Worm (Caenorhabditis elegans) whole organism, L1 larva: ENCODE measurements around the gene F58E6.13.

ENCODE experiments used
- C16A3.4 ChIP-seq: fragments of 150-350 bp; optimal IDR thresholded peaks from 2 replicates; lab custom pipeline; 2014; ENCODE audit warnings: missing biosample characterization, missing genetic modification characterization
- aly-2 ChIP-seq: fragments of 150-350 bp; optimal IDR thresholded peaks from 2 replicates; lab custom pipeline; 2014; ENCODE audit warnings: missing biosample characterization, missing genetic modification characterization
- ama-1 ChIP-seq: fragments of 150-350 bp; optimal IDR thresholded peaks from 2 replicates; lab custom pipeline; 2014
- blmp-1 ChIP-seq: fragments of 150-350 bp; optimal IDR thresholded peaks from 2 replicates; lab custom pipeline; 2014; ENCODE audit warnings: missing biosample characterization, missing genetic modification characterization
- ceh-63 ChIP-seq: fragments of 200-800 bp; sonication (Bioruptor generic); optimal IDR thresholded peaks from 2 replicates; lab custom pipeline; 2018; ENCODE audit warnings: mild to moderate bottlenecking, missing genetic modification characterization, missing compliant biosample characterization
- ceh-8 ChIP-seq: fragments of 200-800 bp; sonication (Bioruptor generic); optimal IDR thresholded peaks from 2 replicates; lab custom pipeline; 2018; ENCODE audit warnings: mild to moderate bottlenecking, missing genetic modification characterization, moderate library complexity, missing compliant biosample characterization
- ceh-82 ChIP-seq, 3 experiments: fragments of 150-350 bp in 1 of 3; sonication (generic microtip) in 2 of 3; optimal IDR thresholded peaks; 2 replicates each; lab custom pipeline; 2014 to 2017; ENCODE audit warnings: missing biosample characterization in 3 of 3, missing genetic modification characterization in 3 of 3
- ceh-88 ChIP-seq: fragments of 200-800 bp; sonication (Bioruptor generic); IDR thresholded peaks from 2 replicates; pipeline ENCODE4 v1.3.6; 2022; ENCODE audit warnings: missing genetic modification characterization, missing compliant biosample characterization
- dpl-1 ChIP-seq, 3 experiments: fragments of 150-350 bp in 2 of 3; sonication (generic microtip) in 1 of 3; optimal IDR thresholded peaks; 2 replicates each; lab custom pipeline; 2014 to 2017; ENCODE audit warnings: missing biosample characterization in 3 of 3, missing genetic modification characterization in 3 of 3, missing genetic modification reagents in 3 of 3
- efl-1 ChIP-seq, 4 experiments: fragments of 150-350 bp; optimal IDR thresholded peaks in 3 of 4; peaks in 1 of 4; 1 replicate in 1 of 4; 2 replicates in 3 of 4; lab custom pipeline; 2014; ENCODE audit warnings: missing biosample characterization in 2 of 4, missing genetic modification characterization in 2 of 4, missing genetic modification reagents in 2 of 4
- elt-2 ChIP-seq: sonication (generic microtip); optimal IDR thresholded peaks from 2 replicates; lab custom pipeline; 2016; ENCODE audit warnings: missing genetic modification characterization, mild to moderate bottlenecking, inconsistent platforms, missing compliant biosample characterization, missing genetic modification reagents
- elt-3 ChIP-seq, 6 experiments: fragments of 150-350 bp in 1 of 6; sonication (generic microtip); optimal IDR thresholded peaks; 2 replicates each; lab custom pipeline; 2017 to 2018; ENCODE audit warnings: missing biosample characterization in 6 of 6, missing genetic modification characterization in 6 of 6, inconsistent platforms in 1 of 6
- fkh-10 ChIP-seq: sonication (generic microtip); optimal IDR thresholded peaks from 2 replicates; lab custom pipeline; 2017; ENCODE audit warnings: missing biosample characterization, missing genetic modification reagents, missing genetic modification characterization
- fkh-4 ChIP-seq: sonication (generic microtip); optimal IDR thresholded peaks from 2 replicates; lab custom pipeline; 2016; ENCODE audit warnings: missing compliant biosample characterization, missing genetic modification characterization, borderline replicate concordance
- grh-1 ChIP-seq: fragments of 200-800 bp; sonication (Bioruptor generic); IDR thresholded peaks from 2 replicates; pipeline ENCODE4 v1.3.6; 2022; ENCODE audit warnings: missing genetic modification reagents, missing genetic modification characterization, missing compliant biosample characterization
- hlh-4 ChIP-seq: sonication (generic microtip); optimal IDR thresholded peaks from 2 replicates; lab custom pipeline; 2016; ENCODE audit warnings: mild to moderate bottlenecking, missing genetic modification characterization, missing compliant biosample characterization
- hpl-2 ChIP-seq: fragments of 150-350 bp; optimal IDR thresholded peaks from 2 replicates; lab custom pipeline; 2014; ENCODE audit warnings: missing biosample characterization, missing genetic modification reagents, missing genetic modification characterization
- irx-1 ChIP-seq: sonication (generic microtip); optimal IDR thresholded peaks from 2 replicates; lab custom pipeline; 2016; ENCODE audit warnings: missing genetic modification characterization, missing compliant biosample characterization
- lin-13 ChIP-seq: fragments of 150-350 bp; optimal IDR thresholded peaks from 2 replicates; lab custom pipeline; 2014; ENCODE audit warnings: missing biosample characterization, missing genetic modification reagents, missing genetic modification characterization
- lin-14 ChIP-seq: fragments of 200-800 bp; sonication (Bioruptor generic); optimal IDR thresholded peaks from 2 replicates; lab custom pipeline; 2018; ENCODE audit warnings: mild to moderate bottlenecking, missing genetic modification characterization, moderate library complexity, missing compliant biosample characterization
- lin-35 ChIP-seq, 2 experiments: fragments of 150-350 bp; optimal IDR thresholded peaks; 2 replicates each; lab custom pipeline; 2014; ENCODE audit warnings: missing biosample characterization in 2 of 2, missing genetic modification characterization in 2 of 2, missing genetic modification reagents in 2 of 2
- lir-3 ChIP-seq: sonication (generic microtip); optimal IDR thresholded peaks from 2 replicates; lab custom pipeline; 2016; ENCODE audit warnings: mild to moderate bottlenecking, missing genetic modification characterization, moderate library complexity, missing compliant biosample characterization; ENCODE audit not compliant: poor library complexity
- lsy-2 ChIP-seq, 2 experiments: fragments of 150-350 bp; optimal IDR thresholded peaks; 2 replicates each; lab custom pipeline; 2014; ENCODE audit warnings: missing biosample characterization in 2 of 2, missing genetic modification characterization in 2 of 2
- mdl-1 ChIP-seq, 2 experiments: fragments of 150-350 bp; optimal IDR thresholded peaks; 2 replicates each; lab custom pipeline; 2014 to 2017; ENCODE audit warnings: missing biosample characterization in 2 of 2, missing genetic modification characterization in 2 of 2, inconsistent platforms in 1 of 2
- mep-1 ChIP-seq: fragments of 150-350 bp; optimal IDR thresholded peaks from 2 replicates; lab custom pipeline; 2014; ENCODE audit warnings: missing biosample characterization, missing genetic modification characterization
- nhr-11 ChIP-seq: fragments of 150-350 bp; optimal IDR thresholded peaks from 2 replicates; lab custom pipeline; 2014; ENCODE audit warnings: missing biosample characterization, missing genetic modification characterization
- nhr-12 ChIP-seq: sonication (generic microtip); optimal IDR thresholded peaks from 2 replicates; lab custom pipeline; 2017; ENCODE audit warnings: missing biosample characterization, missing genetic modification characterization
- nhr-19 ChIP-seq: fragments of 200-800 bp; sonication (Bioruptor generic); conservative IDR thresholded peaks from 2 replicates; pipeline ENCODE4 v1.3.6; 2022; ENCODE audit warnings: missing genetic modification characterization, missing compliant biosample characterization
- nhr-20 ChIP-seq: sonication (generic microtip); optimal IDR thresholded peaks from 2 replicates; lab custom pipeline; 2016; ENCODE audit warnings: mild to moderate bottlenecking, missing genetic modification characterization, missing compliant biosample characterization
- nhr-237 ChIP-seq: fragments of 150-350 bp; optimal IDR thresholded peaks from 2 replicates; lab custom pipeline; 2014; ENCODE audit warnings: missing biosample characterization, missing genetic modification characterization
- nhr-47 ChIP-seq: sonication (generic microtip); optimal IDR thresholded peaks from 2 replicates; lab custom pipeline; 2016; ENCODE audit warnings: mild to moderate bottlenecking, missing genetic modification characterization, moderate library complexity, missing compliant biosample characterization
- nhr-85 ChIP-seq: sonication (generic microtip); peaks from one replicate; lab custom pipeline; 2016; ENCODE audit warnings: missing genetic modification characterization, inconsistent platforms, missing compliant biosample characterization
- pag-3 ChIP-seq: sonication (generic microtip); optimal IDR thresholded peaks from 2 replicates; lab custom pipeline; 2017; ENCODE audit warnings: missing genetic modification characterization, mild to moderate bottlenecking, missing compliant biosample characterization, antibody characterized with exemption, borderline replicate concordance; ENCODE audit not compliant: insufficient read depth
- rnt-1 ChIP-seq: sonication (generic microtip); optimal IDR thresholded peaks from 2 replicates; lab custom pipeline; 2016; ENCODE audit warnings: mild to moderate bottlenecking, missing genetic modification characterization, moderate library complexity, missing compliant biosample characterization
- skn-1 ChIP-seq: fragments of 150-350 bp; optimal IDR thresholded peaks from 2 replicates; lab custom pipeline; 2014; ENCODE audit warnings: missing biosample characterization, missing genetic modification characterization
- snpc-4 ChIP-seq: fragments of 150-350 bp; optimal IDR thresholded peaks from 2 replicates; lab custom pipeline; 2014; ENCODE audit warnings: missing biosample characterization, missing genetic modification characterization
- snu-23 ChIP-seq: sonication (generic microtip); optimal IDR thresholded peaks from 2 replicates; lab custom pipeline; 2016; ENCODE audit warnings: missing genetic modification characterization, missing compliant biosample characterization
- sptf-1 ChIP-seq: fragments of 150-350 bp; optimal IDR thresholded peaks from 2 replicates; lab custom pipeline; 2014; ENCODE audit warnings: missing biosample characterization, missing genetic modification characterization
- swsn-7 ChIP-seq: sonication (generic microtip); optimal IDR thresholded peaks from 2 replicates; lab custom pipeline; 2016; ENCODE audit warnings: missing genetic modification characterization, missing compliant biosample characterization
- unc-86 ChIP-seq: sonication (generic microtip); optimal IDR thresholded peaks from 2 replicates; lab custom pipeline; 2016; ENCODE audit warnings: missing genetic modification characterization, missing compliant biosample characterization
- vab-15 ChIP-seq: sonication (generic microtip); optimal IDR thresholded peaks from 2 replicates; lab custom pipeline; 2017; ENCODE audit warnings: missing genotype, mild to moderate bottlenecking, missing genetic modification characterization, missing compliant biosample characterization
- ztf-11 ChIP-seq, 2 experiments: sonication (generic microtip); optimal IDR thresholded peaks; 2 replicates each; lab custom pipeline; 2016 to 2017; ENCODE audit warnings: missing genetic modification characterization in 2 of 2, missing biosample characterization in 1 of 2, missing compliant biosample characterization in 1 of 2
- ztf-4 ChIP-seq: fragments of 150-350 bp; optimal IDR thresholded peaks from 2 replicates; lab custom pipeline; 2014; ENCODE audit warnings: missing biosample characterization, missing genetic modification characterization

Gene F58E6.13

ce11 chrV:9724021-9724671 is 20.9 kb upstream of the F58E6.13 start, which contains the start of gene slcr-46.3:
slcr-46.3 (minus strand) TSS chrV:9724106.
- TF ChIP-seq fkh-10 (no peak), mep-1 (tag; lab: Kevin White, UChicago) (peak; percentile 7), lin-14 (GFP tag; lab: Kevin White, UChicago) (peak; percentile 42), C16A3.4 (peak; percentile 13), unc-86 (tag; lab: Kevin White, UChicago) (no peak), vab-15 (no peak), blmp-1 (peak; percentile 25), nhr-11 (tag; lab: Kevin White, UChicago) (no peak), lin-35 (GFP tag; optimal IDR thresholded peaks at IDR 0.05; lab: Kevin White, UChicago) (peak in 1 of 2 experiments; percentile 37), pag-3 (tag; lab: Kevin White, UChicago) (no peak), ceh-63 (GFP tag; lab: Kevin White, UChicago) (no peak), nhr-237 (no peak), nhr-85 (tag; lab: Kevin White, UChicago) (peak; percentile 76), lsy-2 (tag; optimal IDR thresholded peaks at IDR 0.05; lab: Kevin White, UChicago) (peak in 1 of 2 experiments; percentile 49), skn-1 (tag; lab: Kevin White, UChicago) (no peak), grh-1 (GFP tag; lab: Robert Waterston, UW) (no peak), snu-23 (GFP tag; lab: Kevin White, UChicago) (peak; percentile 21), elt-3 (tag; optimal IDR thresholded peaks at IDR 0.05; lab: Kevin White, UChicago) (peak in 1 of 6 experiments; percentile 9), dpl-1 (GFP tag; optimal IDR thresholded peaks at IDR 0.05; lab: Kevin White, UChicago) (peak in 1 of 3 experiments; percentile 5), sptf-1 (no peak), ceh-88 (GFP tag; lab: Robert Waterston, UW) (no peak)
- TF ChIP-seq, all 84 proteins: peak for 10

DNA sequence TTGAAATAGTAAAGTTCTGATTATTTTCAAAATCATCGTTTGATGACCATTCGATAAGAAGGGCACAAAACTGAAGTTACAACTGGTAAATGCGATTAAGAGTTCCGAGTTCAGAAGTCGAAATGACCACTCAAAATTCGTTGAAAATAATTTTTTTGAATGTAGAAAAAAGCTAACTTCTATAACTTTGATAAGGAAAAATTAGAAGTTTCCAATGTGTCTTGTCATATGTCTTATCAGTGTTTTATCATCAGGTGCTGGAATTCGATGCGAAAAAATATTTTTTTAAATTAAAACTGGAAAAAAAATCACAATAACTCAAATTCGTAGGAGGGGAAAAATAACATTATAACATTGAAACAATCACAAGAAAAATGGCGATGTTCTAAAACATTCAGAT is 19.3 kb upstream of the F58E6.13 start:
- no peak for TF ChIP-seq aly-2 (tag; lab: Kevin White, UChicago)
- no peak for TF ChIP-seq nhr-20 (tag; lab: Kevin White, UChicago)
- no peak for TF ChIP-seq lin-13 (GFP tag; lab: Kevin White, UChicago)
- TF ChIP-seq irx-1 (tag; lab: Kevin White, UChicago): no peak
- no peak for TF ChIP-seq lir-3 (tag; lab: Kevin White, UChicago)
- TF ChIP-seq elt-2 (tag; lab: Kevin White, UChicago): peak; percentile 21
- TF ChIP-seq lin-35 (GFP tag; optimal IDR thresholded peaks at IDR 0.05; lab: Kevin White, UChicago): peak in 1 of 2 experiments; percentile 8

- TF ChIP-seq hpl-2 (GFP tag; lab: Kevin White, UChicago): no peak
- no peak for TF ChIP-seq vab-15
- no peak for TF ChIP-seq ztf-11 (tag; optimal IDR thresholded peaks at IDR 0.05; lab: Kevin White, UChicago)
- peak in 1 of 2 experiments; percentile 42 for TF ChIP-seq mdl-1 (tag; optimal IDR thresholded peaks at IDR 0.05; lab: Kevin White, UChicago)
- no peak for TF ChIP-seq grh-1 (GFP tag; lab: Robert Waterston, UW)
- peak; percentile 37 for TF ChIP-seq ama-1 (lab: Kevin White, UChicago)
- TF ChIP-seq elt-3 (tag; optimal IDR thresholded peaks at IDR 0.05; lab: Kevin White, UChicago): peak in 1 of 6 experiments; percentile 65
- TF ChIP-seq ceh-63 (GFP tag; lab: Kevin White, UChicago): no peak
- TF ChIP-seq snpc-4: no peak
- TF ChIP-seq lin-13 (GFP tag; lab: Kevin White, UChicago): peak; percentile 39
- peak; percentile 58 for TF ChIP-seq lin-14 (GFP tag; lab: Kevin White, UChicago)
- TF ChIP-seq lsy-2 (tag; optimal IDR thresholded peaks at IDR 0.05; lab: Kevin White, UChicago): peak; percentile 51 to 88
- peak; percentile 40 for TF ChIP-seq nhr-19 (GFP tag; lab: Robert Waterston, UW)
- no peak for TF ChIP-seq ceh-8 (GFP tag; lab: Kevin White, UChicago)
- peak; percentile 52 for TF ChIP-seq nhr-85 (tag; lab: Kevin White, UChicago)
- no peak for TF ChIP-seq fkh-4
- no peak for TF ChIP-seq nhr-12 (tag; lab: Kevin White, UChicago)
- TF ChIP-seq swsn-7 (tag; lab: Kevin White, UChicago): peak; percentile 36
- peak; percentile 12 for TF ChIP-seq rnt-1 (tag; lab: Kevin White, UChicago)
- TF ChIP-seq nhr-20 (tag; lab: Kevin White, UChicago): peak; percentile 48
- TF ChIP-seq hlh-4: no peak
- TF ChIP-seq blmp-1: peak; percentile 67
- TF ChIP-seq ceh-82 (tag; optimal IDR thresholded peaks at IDR 0.05; lab: Kevin White, UChicago): peak in 1 of 3 experiments; percentile 31
- TF ChIP-seq lir-3 (tag; lab: Kevin White, UChicago): no peak
- peak; percentile 54 for TF ChIP-seq mep-1 (tag; lab: Kevin White, UChicago)
- TF ChIP-seq ztf-4: peak; percentile 12
- TF ChIP-seq nhr-47 (tag; lab: Kevin White, UChicago): peak; percentile 20
- TF ChIP-seq efl-1 (optimal IDR thresholded peaks at IDR 0.05; lab: Kevin White, UChicago): peak; percentile 21 to 71
- TF ChIP-seq efl-1 (GFP tag; optimal IDR thresholded peaks at IDR 0.05 in 1 of 2; lab: Kevin White, UChicago): peak; percentile 80 to 97
- TF ChIP-seq lin-35 (GFP tag; optimal IDR thresholded peaks at IDR 0.05; lab: Kevin White, UChicago): peak; percentile 79 to 89
- TF ChIP-seq ceh-88 (GFP tag; lab: Robert Waterston, UW): no peak
These were observed 15.4 kb upstream of the F58E6.13 start, which contains the start of the genes aagr-3 and drap-1 for ce11 chrV:9729462-9730162. aagr-3 (minus strand) TSS chrV:9729512. drap-1 (plus strand) TSS chrV:9730106.
